Fruit fly (Drosophila melanogaster) Kc167 (cell line): Measurements from ENCODE around the gene CG32365.

Experiments used
- Myc ChIP-seq: fragments of >200 bp; optimal IDR thresholded peaks from 2 replicates; lab custom pipeline; 2017; ENCODE audit warnings: missing external identifiers
- Sin3A ChIP-seq: fragments of >200 bp; optimal IDR thresholded peaks from 2 replicates; lab custom pipeline; 2018; ENCODE audit warnings: missing external identifiers
- h ChIP-seq: fragments of >200 bp; optimal IDR thresholded peaks from 3 replicates; lab custom pipeline; 2018; ENCODE audit warnings: missing external identifiers
- insv ChIP-seq: fragments of >200 bp; optimal IDR thresholded peaks from 3 replicates; lab custom pipeline; 2018; ENCODE audit warnings: missing external identifiers
- psq ChIP-seq: fragments of >200 bp; optimal IDR thresholded peaks from 2 replicates; lab custom pipeline; 2017; ENCODE audit warnings: missing external identifiers
- ttk ChIP-seq: sonication (Bioruptor generic); optimal IDR thresholded peaks from 2 replicates; lab custom pipeline; 2017; ENCODE audit warnings: missing external identifiers

CG32365 gene

DNA sequence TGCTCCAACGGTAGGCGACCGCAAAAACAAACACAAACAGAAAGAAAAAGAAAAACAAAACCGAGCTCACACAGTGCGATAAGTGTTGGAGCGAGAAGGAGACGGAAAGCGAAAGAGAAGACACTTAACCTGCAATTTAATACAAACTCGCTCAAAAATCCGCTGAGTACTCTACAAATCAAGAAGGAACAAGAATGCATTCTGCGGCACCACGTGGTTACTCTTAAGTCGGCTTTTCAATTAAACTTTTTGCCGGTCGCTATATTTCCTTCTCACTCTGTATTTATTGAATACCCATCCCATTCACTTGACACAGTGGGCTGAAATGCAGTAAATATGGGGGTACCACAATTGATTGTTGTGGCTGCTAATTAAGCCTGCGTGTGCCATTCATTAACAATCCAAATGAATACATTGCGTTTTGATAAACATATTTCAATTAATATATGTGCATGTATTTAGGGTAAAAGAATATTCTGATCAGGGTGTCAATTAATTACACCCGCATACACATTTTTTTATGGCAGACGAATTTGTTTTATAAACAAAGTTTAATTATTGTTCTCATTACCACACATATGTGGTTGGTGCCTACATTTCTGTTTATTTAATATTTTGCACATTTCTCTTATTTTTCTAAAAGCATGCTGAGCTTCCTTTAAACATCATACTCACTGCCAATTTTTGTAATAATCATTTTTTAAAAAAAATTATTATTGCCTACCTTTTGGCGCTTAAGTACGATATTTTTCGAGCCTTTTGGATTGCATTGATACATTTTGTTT is 6.4 kb upstream of the CG32365 start:
- TF ChIP-seq psq (lab: Kevin White, UChicago) (no peak), insv (lab: Kevin White, UChicago) (no peak), Sin3A (no peak), Myc (lab: Kevin White, UChicago) (no peak), ttk (no peak), h (lab: Kevin White, UChicago) (no peak)

DNA sequence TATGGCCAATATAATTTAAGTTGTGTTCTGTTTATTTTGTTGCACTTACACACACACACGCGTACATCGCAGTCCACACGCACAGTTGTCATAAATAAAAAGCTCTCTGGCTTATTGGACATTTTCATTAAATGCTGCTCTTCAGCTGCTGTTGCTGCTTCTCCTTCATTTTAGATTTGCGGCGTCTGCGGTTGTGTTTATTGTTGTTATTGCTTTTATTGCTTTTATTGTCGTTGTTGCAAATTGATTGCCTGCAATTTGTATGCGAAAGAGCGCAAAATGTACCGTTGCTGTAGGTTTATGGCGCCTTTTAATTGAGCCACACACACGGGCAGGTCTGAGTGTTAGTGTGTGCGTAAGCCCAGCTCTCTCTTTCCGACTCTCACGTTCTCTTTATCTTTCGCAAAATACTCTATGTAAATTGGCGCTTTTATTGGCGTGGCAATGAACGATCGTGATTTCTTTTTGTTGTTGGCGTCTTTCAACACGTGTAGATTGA is 5.5 kb upstream of the CG32365 start:
- no peak for TF ChIP-seq insv (lab: Kevin White, UChicago)
- no peak for TF ChIP-seq h (lab: Kevin White, UChicago)
- no peak for TF ChIP-seq ttk
- no peak for TF ChIP-seq Sin3A
- TF ChIP-seq psq (lab: Kevin White, UChicago) = no peak

- TF ChIP-seq psq (lab: Kevin White, UChicago) (no peak), Sin3A (no peak), ttk (no peak), h (lab: Kevin White, UChicago) (no peak), Myc (lab: Kevin White, UChicago) (no peak), insv (lab: Kevin White, UChicago) (no peak)
Observed at dm6 chr3L:7863766-7864305, 5.0 kb upstream of the CG32365 start.

DNA sequence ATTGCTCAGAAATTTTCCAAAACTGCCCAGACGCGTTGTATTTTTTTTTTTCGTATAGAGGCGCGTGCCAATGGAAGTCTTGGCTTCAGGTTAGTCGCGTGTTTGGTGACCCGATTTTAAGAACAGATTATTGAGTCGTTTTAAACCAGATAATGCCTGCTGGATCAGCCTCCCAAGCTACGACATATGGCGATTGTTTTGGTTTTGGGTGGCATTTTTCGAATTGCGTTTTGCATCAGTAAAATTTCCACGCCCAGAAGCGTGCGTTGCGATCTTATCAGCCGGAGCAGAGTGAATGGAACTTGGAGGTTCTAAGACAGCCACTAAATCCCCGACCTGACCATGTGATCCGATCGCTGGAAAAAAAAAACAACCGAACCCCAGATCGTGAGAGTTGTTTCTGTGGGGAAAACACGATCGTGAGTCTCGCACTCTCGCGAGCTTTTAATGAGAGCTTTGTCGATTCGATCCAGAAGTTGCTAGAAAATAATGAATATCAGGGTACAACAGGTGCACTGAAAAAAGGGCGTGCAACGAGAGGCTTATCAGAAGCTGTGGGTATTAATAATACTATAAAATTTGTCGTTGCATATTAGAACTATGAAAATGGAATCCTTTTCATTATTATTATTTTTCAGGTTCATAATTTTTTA is 3.6 kb upstream of the CG32365 start:
- no peak for TF ChIP-seq ttk
- TF ChIP-seq psq (lab: Kevin White, UChicago) = no peak
- TF ChIP-seq insv (lab: Kevin White, UChicago) = no peak

DNA sequence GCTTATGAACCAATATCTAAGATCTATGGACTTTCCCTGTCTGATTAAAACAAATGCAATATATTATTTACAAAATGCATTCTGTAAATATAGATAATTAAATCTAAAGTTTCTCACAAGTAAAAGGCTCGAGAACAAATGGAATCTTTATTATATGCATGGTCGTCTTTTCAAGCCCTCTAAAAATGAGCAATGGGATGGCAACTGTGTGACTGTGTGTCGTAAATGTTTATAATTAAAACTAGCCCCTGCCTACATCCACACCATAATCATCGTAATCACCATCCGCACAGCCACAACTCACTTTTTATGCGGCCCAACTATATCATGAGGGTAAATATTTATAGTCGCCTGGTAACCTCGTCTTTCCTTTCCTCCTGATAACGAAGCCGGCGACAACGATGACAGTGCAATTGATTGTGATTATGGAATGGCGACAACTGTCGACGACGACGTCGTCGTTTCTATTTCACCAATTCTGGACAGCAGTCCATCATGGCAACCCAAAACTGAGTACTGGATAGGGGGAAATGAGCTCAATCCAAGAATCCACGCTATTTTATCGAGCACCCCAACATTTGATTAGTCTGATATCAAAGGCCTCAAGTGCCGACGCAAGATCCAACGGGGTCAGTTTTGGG is 3.0 kb upstream of the CG32365 start:
- TF ChIP-seq ttk (no peak), Sin3A (no peak), psq (lab: Kevin White, UChicago) (no peak), Myc (lab: Kevin White, UChicago) (no peak), h (lab: Kevin White, UChicago) (no peak), insv (lab: Kevin White, UChicago) (no peak)

DNA sequence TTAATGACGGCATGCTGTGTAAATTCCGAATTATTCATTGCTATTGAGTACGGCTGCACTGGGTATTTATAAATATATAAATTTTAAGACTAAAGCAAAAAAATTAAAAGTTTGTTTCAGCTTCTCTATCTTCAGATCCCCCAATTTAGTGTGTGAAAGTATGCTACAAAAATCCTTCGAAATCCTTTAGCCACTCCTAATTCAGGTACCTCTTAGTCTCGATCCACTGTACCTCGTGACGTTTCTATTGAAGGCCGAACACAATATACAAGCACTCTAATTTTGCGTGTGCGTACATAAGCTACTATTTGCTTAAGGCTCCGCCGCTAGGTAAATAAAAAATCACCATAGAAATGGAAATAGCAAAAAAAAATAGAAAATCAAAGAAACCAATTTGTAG is 2.3 kb upstream of the CG32365 start:
- no peak for TF ChIP-seq ttk
- TF ChIP-seq h (lab: Kevin White, UChicago) = no peak
- TF ChIP-seq psq (lab: Kevin White, UChicago) = no peak
- TF ChIP-seq Myc (lab: Kevin White, UChicago) = no peak
- no peak for TF ChIP-seq insv (lab: Kevin White, UChicago)
- no peak for TF ChIP-seq Sin3A

DNA sequence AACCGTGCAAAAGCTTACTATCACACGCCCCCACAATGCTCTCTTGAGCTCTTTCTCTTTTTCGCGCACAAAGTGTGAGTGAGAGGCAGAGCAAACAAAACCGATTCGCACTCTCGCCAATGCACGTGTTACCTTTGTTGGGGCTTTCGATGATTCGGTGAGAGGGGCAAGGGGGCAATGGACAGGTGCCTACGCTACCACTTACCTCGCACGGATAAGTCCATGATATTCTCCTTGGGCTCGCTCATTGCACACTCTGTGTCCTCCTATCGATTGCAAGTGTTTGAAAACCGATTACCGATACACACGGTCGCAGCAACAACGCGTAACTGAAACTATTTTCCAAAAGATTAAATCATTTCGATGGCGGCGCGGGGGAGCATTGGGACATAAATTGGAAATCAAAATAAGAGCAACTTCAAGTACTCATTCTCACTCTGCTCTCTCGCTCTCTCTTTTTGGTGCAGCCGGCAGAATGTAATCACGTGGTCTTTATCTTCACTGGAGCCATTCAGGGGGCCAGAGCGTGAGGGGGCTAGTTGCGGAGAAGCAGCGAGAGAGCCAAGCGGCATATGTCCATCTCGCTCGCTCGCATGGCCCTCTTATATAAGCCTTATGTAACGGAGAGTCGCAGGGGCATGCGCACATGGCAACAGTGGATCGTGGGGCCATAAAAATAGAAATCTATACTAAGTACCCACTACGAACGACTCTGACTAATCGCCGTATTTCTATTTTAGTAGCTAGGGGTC is 1.6 kb upstream of the CG32365 start, which contains the start of gene Pdp1:
Gene Pdp1, minus strand, starts transcription at position 334 of the 752 bp plus-strand sequence.
- TF ChIP-seq insv (lab: Kevin White, UChicago) (no peak), h (lab: Kevin White, UChicago) (no peak), Sin3A (no peak), Myc (lab: Kevin White, UChicago) (no peak), ttk (no peak), psq (lab: Kevin White, UChicago) (no peak)

DNA sequence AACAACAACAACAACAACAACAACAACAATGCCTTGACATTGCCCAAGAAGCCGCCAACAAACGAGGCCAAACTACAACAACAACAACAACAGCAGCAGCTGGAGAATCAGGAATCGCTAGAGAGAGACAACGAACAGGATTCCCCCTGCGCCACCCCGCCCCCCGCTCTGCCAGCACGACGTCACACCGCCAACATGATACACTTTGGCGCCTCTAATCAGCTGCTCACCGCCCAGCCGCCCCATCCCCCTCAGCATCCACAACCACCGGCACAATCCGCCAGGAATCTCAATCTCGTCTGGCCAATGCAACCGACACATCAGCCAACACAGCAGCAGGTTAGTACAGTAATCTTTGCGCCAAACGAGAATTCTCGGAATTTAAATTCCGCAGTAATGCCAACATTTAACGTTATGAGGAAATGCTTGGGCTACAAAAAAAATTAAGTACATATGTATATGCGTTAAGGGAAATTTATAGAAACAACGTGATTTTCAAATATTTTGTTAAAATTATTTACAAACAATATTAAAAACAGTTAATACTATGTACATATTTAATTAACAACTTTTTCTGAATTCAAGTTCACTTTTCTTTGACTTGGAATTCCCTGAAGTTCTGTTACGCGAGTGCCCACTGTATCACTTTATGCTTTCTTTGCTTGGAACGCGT is 1.0 kb downstream of the CG32365 start:
- TF ChIP-seq ttk = no peak
- TF ChIP-seq psq (lab: Kevin White, UChicago) = no peak
- TF ChIP-seq h (lab: Kevin White, UChicago) = no peak
- no peak for TF ChIP-seq insv (lab: Kevin White, UChicago)
- TF ChIP-seq Sin3A = no peak
- TF ChIP-seq Myc (lab: Kevin White, UChicago) = no peak

DNA sequence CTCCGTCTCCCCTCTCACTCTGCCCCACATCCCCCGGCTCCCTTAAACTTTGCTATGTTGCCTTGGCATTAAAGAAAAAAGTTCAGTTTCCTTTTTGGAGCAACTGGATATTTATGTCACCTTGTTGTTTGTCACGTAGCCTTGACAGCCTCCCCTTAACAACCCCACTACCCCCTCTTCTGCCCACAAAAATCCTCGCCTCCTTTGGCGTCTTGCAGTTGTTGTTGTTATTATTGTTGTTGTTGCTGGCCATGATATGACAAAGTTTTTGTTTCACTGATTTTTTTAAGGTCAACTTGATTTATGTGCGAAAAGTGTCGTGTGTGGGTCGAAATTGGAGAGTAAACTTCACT is 1.5 kb downstream of the CG32365 start:
- no peak for TF ChIP-seq ttk
- no peak for TF ChIP-seq h (lab: Kevin White, UChicago)
- no peak for TF ChIP-seq Myc (lab: Kevin White, UChicago)
- TF ChIP-seq Sin3A = no peak
- no peak for TF ChIP-seq psq (lab: Kevin White, UChicago)
- TF ChIP-seq insv (lab: Kevin White, UChicago) = no peak

- no peak for TF ChIP-seq Sin3A
- TF ChIP-seq ttk = no peak
- no peak for TF ChIP-seq psq (lab: Kevin White, UChicago)
- no peak for TF ChIP-seq insv (lab: Kevin White, UChicago)
- no peak for TF ChIP-seq Myc (lab: Kevin White, UChicago)
- no peak for TF ChIP-seq h (lab: Kevin White, UChicago)
Observed at dm6 chr3L:7874507-7874906, 5.7 kb downstream of the CG32365 start.
